Fruit fly (Drosophila melanogaster) whole organism, prepupa: ENCODE data around the gene org-1.
A peak's percentile ranks its signal among the peaks of the same experiment; 100 is the strongest.

Experiments used
- CG10631 ChIP-seq: fragments of 200-800 bp; sonication (Bioruptor generic); optimal IDR thresholded peaks from 2 replicates; lab custom pipeline; 2016; ENCODE audit warnings: missing biosample characterization, missing genetic modification characterization
- CG10669 ChIP-seq: fragments of 200-800 bp; sonication (Bioruptor generic); optimal IDR thresholded peaks from 3 replicates; lab custom pipeline; 2018; ENCODE audit warnings: missing biosample characterization, mild to moderate bottlenecking, missing genetic modification characterization, moderate library complexity
- CG11902 ChIP-seq: fragments of 200-800 bp; sonication (Bioruptor generic); optimal IDR thresholded peaks from 3 replicates; lab custom pipeline; 2016; ENCODE audit warnings: missing biosample characterization, missing genetic modification characterization
- CG16779 ChIP-seq: fragments of 200-800 bp; sonication (Bioruptor generic); optimal IDR thresholded peaks from 3 replicates; lab custom pipeline; 2017; ENCODE audit warnings: missing biosample characterization, mild to moderate bottlenecking, missing genetic modification characterization
- CG3032 ChIP-seq: fragments of 200-800 bp; optimal IDR thresholded peaks from 2 replicates; lab custom pipeline; 2019; ENCODE audit warnings: missing biosample characterization, mild to moderate bottlenecking, missing genetic modification characterization, moderate library complexity
- CG31627 ChIP-seq: fragments of 200-800 bp; sonication (Bioruptor generic); optimal IDR thresholded peaks from 3 replicates; lab custom pipeline; 2016; ENCODE audit warnings: missing biosample characterization, missing genetic modification characterization
- CG32006 ChIP-seq: fragments of 200-800 bp; sonication (Bioruptor generic); optimal IDR thresholded peaks from 3 replicates; lab custom pipeline; 2017; ENCODE audit warnings: missing biosample characterization, mild to moderate bottlenecking, missing genetic modification characterization
- CG34406 ChIP-seq: fragments of 200-800 bp; sonication (Bioruptor generic); optimal IDR thresholded peaks from 3 replicates; lab custom pipeline; 2016; ENCODE audit warnings: missing biosample characterization, missing genetic modification characterization
- CG3919 ChIP-seq: fragments of 200-800 bp; sonication (Bioruptor generic); optimal IDR thresholded peaks from 3 replicates; lab custom pipeline; 2016; ENCODE audit warnings: missing biosample characterization, missing genetic modification characterization
- CG4318 ChIP-seq: fragments of 200-800 bp; sonication (Bioruptor generic); optimal IDR thresholded peaks from 3 replicates; lab custom pipeline; 2017; ENCODE audit warnings: missing biosample characterization, mild to moderate bottlenecking, missing genetic modification characterization
- CG6792 ChIP-seq: fragments of 200-800 bp; sonication (Bioruptor generic); optimal IDR thresholded peaks from 3 replicates; lab custom pipeline; 2016; ENCODE audit warnings: missing biosample characterization, missing genetic modification characterization
- CG6808 ChIP-seq: fragments of 200-800 bp; sonication (Bioruptor generic); optimal IDR thresholded peaks from 3 replicates; lab custom pipeline; 2017; ENCODE audit warnings: missing biosample characterization, missing genetic modification characterization, mild to moderate bottlenecking, moderate library complexity, missing genetic modification reagents
- CG6854 ChIP-seq: fragments of 200-800 bp; sonication (Bioruptor generic); optimal IDR thresholded peaks from 2 replicates; lab custom pipeline; 2017; ENCODE audit warnings: missing biosample characterization, mild to moderate bottlenecking, missing genetic modification characterization
- CG7368 ChIP-seq: fragments of 200-800 bp; sonication (Bioruptor generic); optimal IDR thresholded peaks from 3 replicates; lab custom pipeline; 2016; ENCODE audit warnings: missing biosample characterization, missing genetic modification characterization
- CG8319 ChIP-seq: fragments of 200-800 bp; sonication (Bioruptor generic); optimal IDR thresholded peaks from 3 replicates; lab custom pipeline; 2016; ENCODE audit warnings: missing biosample characterization, missing genetic modification characterization
- CG8632 ChIP-seq: fragments of 200-800 bp; sonication (Bioruptor generic); optimal IDR thresholded peaks from 3 replicates; lab custom pipeline; 2016; ENCODE audit warnings: missing biosample characterization, missing genetic modification characterization
- CG9139 ChIP-seq: fragments of 200-800 bp; sonication (Bioruptor generic); optimal IDR thresholded peaks from 3 replicates; lab custom pipeline; 2017; ENCODE audit warnings: missing biosample characterization, mild to moderate bottlenecking, missing genetic modification characterization
- Eip78C ChIP-seq: fragments of 200-800 bp; sonication (Bioruptor generic); peaks from one replicate; lab custom pipeline; 2016; ENCODE audit warnings: missing biosample characterization, missing genetic modification characterization
- Eip93F ChIP-seq: fragments of 200-800 bp; sonication (Bioruptor generic); optimal IDR thresholded peaks from 2 replicates; lab custom pipeline; 2016; ENCODE audit warnings: missing biosample characterization, mild to moderate bottlenecking, missing genetic modification characterization
- Ets21C ChIP-seq: fragments of 200-800 bp; sonication (Bioruptor generic); optimal IDR thresholded peaks from 3 replicates; lab custom pipeline; 2016; ENCODE audit warnings: missing biosample characterization, missing genetic modification characterization
- Gug ChIP-seq: fragments of 200-800 bp; sonication (Bioruptor generic); IDR thresholded peaks from 2 replicates; pipeline ENCODE4 v1.3.6; 2022; ENCODE audit warnings: missing biosample characterization, missing genetic modification characterization
- Hr4 ChIP-seq: fragments of 200-800 bp; sonication (Bioruptor generic); optimal IDR thresholded peaks from 3 replicates; lab custom pipeline; 2016; ENCODE audit warnings: missing biosample characterization, missing genetic modification characterization
- Lpt ChIP-seq: fragments of 200-800 bp; sonication (Bioruptor generic); optimal IDR thresholded peaks from 3 replicates; lab custom pipeline; 2016; ENCODE audit warnings: missing biosample characterization, missing genetic modification characterization
- Met ChIP-seq: fragments of 200-800 bp; sonication (Bioruptor generic); optimal IDR thresholded peaks from 3 replicates; lab custom pipeline; 2016; ENCODE audit warnings: missing biosample characterization, missing genetic modification characterization
- OdsH ChIP-seq: fragments of 200-800 bp; sonication (Bioruptor generic); optimal IDR thresholded peaks from 3 replicates; lab custom pipeline; 2016; ENCODE audit warnings: missing biosample characterization, missing genetic modification characterization
- Smox ChIP-seq: fragments of 200-800 bp; sonication (Bioruptor generic); optimal IDR thresholded peaks from 3 replicates; lab custom pipeline; 2016; ENCODE audit warnings: missing biosample characterization, missing genetic modification characterization
- Sox102F ChIP-seq: fragments of 200-800 bp; sonication (Bioruptor generic); optimal IDR thresholded peaks from 2 replicates; lab custom pipeline; 2016; ENCODE audit warnings: missing biosample characterization, mild to moderate bottlenecking, missing genetic modification characterization
- Sox14 ChIP-seq: fragments of 200-800 bp; sonication (Bioruptor generic); optimal IDR thresholded peaks from 3 replicates; lab custom pipeline; 2016; ENCODE audit warnings: missing biosample characterization, missing genetic modification characterization
- Sox15 ChIP-seq: fragments of 200-800 bp; sonication (Bioruptor generic); optimal IDR thresholded peaks from 3 replicates; lab custom pipeline; 2016; ENCODE audit warnings: missing biosample characterization, missing genetic modification characterization
- achi ChIP-seq: fragments of 200-800 bp; sonication (Bioruptor generic); optimal IDR thresholded peaks from 3 replicates; lab custom pipeline; 2016; ENCODE audit warnings: missing biosample characterization, missing genetic modification characterization
- cyc ChIP-seq: fragments of 200-800 bp; sonication (Bioruptor generic); optimal IDR thresholded peaks from 3 replicates; lab custom pipeline; 2016; ENCODE audit warnings: missing biosample characterization, missing genetic modification characterization
- dac ChIP-seq: fragments of 200-800 bp; sonication (Bioruptor generic); optimal IDR thresholded peaks from 2 replicates; lab custom pipeline; 2017; ENCODE audit warnings: missing biosample characterization, mild to moderate bottlenecking, missing genetic modification characterization
- dsx ChIP-seq: fragments of 200-800 bp; optimal IDR thresholded peaks from 3 replicates; lab custom pipeline; 2019; ENCODE audit warnings: missing biosample characterization, mild to moderate bottlenecking, missing genetic modification characterization, moderate library complexity; ENCODE audit not compliant: poor library complexity, severe bottlenecking
- eg ChIP-seq: fragments of 200-800 bp; sonication (Bioruptor generic); IDR thresholded peaks from 3 replicates; pipeline ENCODE4 v1.3.6; 2022; ENCODE audit warnings: missing biosample characterization, missing genetic modification characterization
- fd59A ChIP-seq: fragments of 200-800 bp; sonication (Bioruptor generic); optimal IDR thresholded peaks from 2 replicates; lab custom pipeline; 2017; ENCODE audit warnings: missing biosample characterization, mild to moderate bottlenecking, missing genetic modification characterization, missing genetic modification reagents
- fkh ChIP-seq: fragments of 200-800 bp; sonication (Bioruptor generic); optimal IDR thresholded peaks from 3 replicates; lab custom pipeline; 2017; ENCODE audit warnings: missing biosample characterization, mild to moderate bottlenecking, missing genetic modification characterization, moderate library complexity
- lz ChIP-seq: fragments of 200-800 bp; sonication (Bioruptor generic); optimal IDR thresholded peaks from 3 replicates; lab custom pipeline; 2016; ENCODE audit warnings: missing biosample characterization, missing genetic modification characterization
- net ChIP-seq: fragments of 200-800 bp; sonication (Bioruptor generic); optimal IDR thresholded peaks from 3 replicates; lab custom pipeline; 2016; ENCODE audit warnings: missing biosample characterization, missing genetic modification characterization
- pdm3 ChIP-seq: fragments of 200-800 bp; sonication (Bioruptor generic); optimal IDR thresholded peaks from 3 replicates; lab custom pipeline; 2016; ENCODE audit warnings: missing biosample characterization, missing genetic modification characterization
- salr ChIP-seq, 2 experiments: fragments of 200-800 bp; sonication (Bioruptor generic); optimal IDR thresholded peaks; 3 replicates each; lab custom pipeline; 2016 to 2018; ENCODE audit warnings: missing biosample characterization in 2 of 2, missing genetic modification characterization in 2 of 2, mild to moderate bottlenecking in 1 of 2
- spab ChIP-seq: fragments of 200-800 bp; sonication (Bioruptor generic); optimal IDR thresholded peaks from 2 replicates; lab custom pipeline; 2017; ENCODE audit warnings: missing biosample characterization, mild to moderate bottlenecking, missing genetic modification characterization, missing genetic modification reagents
- svp ChIP-seq: fragments of 200-800 bp; sonication (Bioruptor generic); peaks from one replicate; lab custom pipeline; 2016; ENCODE audit warnings: missing biosample characterization, missing genetic modification characterization
- topi ChIP-seq: fragments of 200-800 bp; sonication (Bioruptor generic); optimal IDR thresholded peaks from 3 replicates; lab custom pipeline; 2016; ENCODE audit warnings: missing biosample characterization, missing genetic modification characterization
- vri ChIP-seq: fragments of 200-800 bp; sonication (Bioruptor generic); optimal IDR thresholded peaks from 3 replicates; lab custom pipeline; 2016; ENCODE audit warnings: missing biosample characterization, mild to moderate bottlenecking, missing genetic modification characterization

The org-1 gene

dm6 chrX:8455019-8455555, at the start of gene org-1 (continued):
- peak; percentile 79 for TF ChIP-seq Sox15 (GFP tag; lab: Kevin White, UChicago)
- TF ChIP-seq CG4318, result peak; percentile 79
- peak; percentile 96 for TF ChIP-seq Eip78C
- peak; percentile 49 for TF ChIP-seq Ets21C
- peak; percentile 77 for TF ChIP-seq Met
- peak; percentile 88 for TF ChIP-seq svp (GFP tag; lab: Kevin White, UChicago)
- peak; percentile 74 for TF ChIP-seq CG34406 (GFP tag; lab: Kevin White, UChicago)
- TF ChIP-seq topi, result peak; percentile 79
- TF ChIP-seq CG3032 (tag; lab: Kevin White, UChicago), result peak; percentile 93

DNA sequence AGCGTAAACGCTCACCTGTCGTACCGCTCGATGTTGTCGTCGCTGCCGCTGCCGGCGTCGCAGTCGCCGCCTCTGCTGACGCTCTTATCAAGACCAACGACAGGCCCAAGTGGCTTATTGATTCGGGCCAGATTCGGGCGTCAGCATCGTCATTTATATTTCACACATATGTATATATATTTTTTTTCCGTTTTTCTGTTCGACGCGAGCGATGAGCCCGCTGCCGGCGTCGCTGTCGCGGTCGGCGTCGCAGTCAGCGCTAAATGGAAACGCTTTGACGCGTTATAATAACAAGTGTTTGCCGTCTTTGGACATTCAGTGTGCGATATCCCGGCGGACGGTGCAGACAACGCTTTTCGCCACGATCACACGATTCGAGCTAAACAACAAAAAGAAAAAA, 47.2 kb upstream of the org-1 start:
- TF ChIP-seq Eip93F, result peak; percentile 49
- TF ChIP-seq CG6854 (GFP tag; lab: Kevin White, UChicago), result no peak
- peak; percentile 18 for TF ChIP-seq Eip78C

DNA sequence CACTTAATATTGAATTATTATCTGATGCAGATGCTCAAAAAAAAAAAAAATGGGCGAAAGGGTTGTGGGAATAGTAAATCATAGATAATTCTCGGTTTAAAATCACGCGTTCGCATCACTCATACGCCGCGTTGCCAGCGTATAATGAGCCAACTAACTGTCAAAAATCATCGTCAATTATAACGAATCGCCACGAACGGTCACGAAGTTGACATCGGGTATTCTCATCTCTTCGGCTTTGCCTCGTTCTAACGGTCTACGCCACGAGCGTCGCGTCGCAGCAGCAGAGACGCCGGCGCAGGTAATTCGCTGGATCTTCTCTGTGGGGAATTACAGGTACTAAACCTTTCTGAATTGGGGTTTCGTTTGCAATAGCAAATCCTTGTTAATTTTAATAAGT, 46.5 kb upstream of the org-1 start:
- TF ChIP-seq Smox (GFP tag; lab: Kevin White, UChicago) (no peak), topi (no peak), dac (GFP tag; lab: Kevin White, UChicago) (no peak), Sox15 (GFP tag; lab: Kevin White, UChicago) (no peak), pdm3 (GFP tag; lab: Kevin White, UChicago) (no peak), CG9139 (GFP tag; lab: Kevin White, UChicago) (no peak), dsx (GFP tag; lab: Kevin White, UChicago) (no peak), CG6792 (GFP tag; lab: Kevin White, UChicago) (no peak), OdsH (GFP tag; lab: Kevin White, UChicago) (no peak), CG11902 (no peak), CG32006 (GFP tag; lab: Kevin White, UChicago) (no peak), spab (GFP tag; lab: Kevin White, UChicago) (no peak), CG8632 (GFP tag; lab: Kevin White, UChicago) (no peak), fkh (no peak), CG6854 (GFP tag; lab: Kevin White, UChicago) (no peak), CG10631 (GFP tag; lab: Kevin White, UChicago) (no peak), CG3919 (GFP tag; lab: Kevin White, UChicago) (no peak)

DNA sequence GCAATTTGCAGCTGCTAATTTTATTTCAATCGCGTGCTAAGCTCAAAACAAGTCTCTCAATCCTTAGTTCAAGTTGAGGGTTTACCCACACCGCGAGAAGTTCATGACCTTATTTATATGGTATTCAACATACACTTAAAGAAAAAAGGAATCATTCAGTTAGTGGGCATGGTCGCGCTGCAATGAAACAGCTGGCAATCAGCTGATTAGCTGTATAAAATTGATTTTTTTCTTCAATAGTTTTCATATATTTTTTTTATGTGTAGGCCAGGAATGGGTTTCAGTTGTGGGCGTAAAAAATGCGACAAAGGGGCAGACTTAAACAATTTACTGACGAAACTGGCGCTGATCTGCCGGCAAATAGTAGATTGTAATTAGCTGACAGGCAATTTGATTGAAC, 44.3 kb upstream of the org-1 start:
- TF ChIP-seq dsx (GFP tag; lab: Kevin White, UChicago) (no peak), CG31627 (peak; percentile 4), fd59A (GFP tag; lab: Kevin White, UChicago) (no peak), Hr4 (GFP tag; lab: Kevin White, UChicago) (peak; percentile 18), CG16779 (no peak), CG6808 (GFP tag; lab: Kevin White, UChicago) (no peak), CG11902 (no peak), CG34406 (GFP tag; lab: Kevin White, UChicago) (no peak), CG6792 (GFP tag; lab: Kevin White, UChicago) (peak; percentile 2), Smox (GFP tag; lab: Kevin White, UChicago) (no peak), Eip93F (no peak), dac (GFP tag; lab: Kevin White, UChicago) (no peak), Ets21C (no peak), CG4318 (no peak), achi (peak; percentile 16), net (GFP tag; lab: Kevin White, UChicago) (peak; percentile 14), CG9139 (GFP tag; lab: Kevin White, UChicago) (no peak), eg (GFP tag; lab: Robert Waterston, UW) (0 out of 3 replicates have a peak, but pooled peaks have one; percentile 41), lz (GFP tag; lab: Kevin White, UChicago) (no peak), vri (GFP tag; lab: Kevin White, UChicago) (no peak), Sox102F (GFP tag; lab: Kevin White, UChicago) (no peak), cyc (GFP tag; lab: Kevin White, UChicago) (no peak), CG32006 (GFP tag; lab: Kevin White, UChicago) (no peak), CG8319 (GFP tag; lab: Kevin White, UChicago) (no peak), CG10669 (GFP tag; lab: Kevin White, UChicago) (peak; percentile 7), salr (GFP tag; optimal IDR thresholded peaks at IDR 0.05; lab: Kevin White, UChicago) (no peak), CG8632 (GFP tag; lab: Kevin White, UChicago) (no peak), Lpt (GFP tag; lab: Kevin White, UChicago) (no peak), Eip78C (peak; percentile 54), Gug (GFP tag; lab: Robert Waterston, UW) (no peak), topi (no peak), CG7368 (GFP tag; lab: Kevin White, UChicago) (no peak), OdsH (GFP tag; lab: Kevin White, UChicago) (peak; percentile 10), Sox14 (GFP tag; lab: Kevin White, UChicago) (peak; percentile 10)
